Fruit fly (Drosophila melanogaster): ENCODE results near the gene CG17681.
A peak's percentile ranks its signal among the peaks of the same experiment; 100 is the strongest.

The CG17681 gene

DNA sequence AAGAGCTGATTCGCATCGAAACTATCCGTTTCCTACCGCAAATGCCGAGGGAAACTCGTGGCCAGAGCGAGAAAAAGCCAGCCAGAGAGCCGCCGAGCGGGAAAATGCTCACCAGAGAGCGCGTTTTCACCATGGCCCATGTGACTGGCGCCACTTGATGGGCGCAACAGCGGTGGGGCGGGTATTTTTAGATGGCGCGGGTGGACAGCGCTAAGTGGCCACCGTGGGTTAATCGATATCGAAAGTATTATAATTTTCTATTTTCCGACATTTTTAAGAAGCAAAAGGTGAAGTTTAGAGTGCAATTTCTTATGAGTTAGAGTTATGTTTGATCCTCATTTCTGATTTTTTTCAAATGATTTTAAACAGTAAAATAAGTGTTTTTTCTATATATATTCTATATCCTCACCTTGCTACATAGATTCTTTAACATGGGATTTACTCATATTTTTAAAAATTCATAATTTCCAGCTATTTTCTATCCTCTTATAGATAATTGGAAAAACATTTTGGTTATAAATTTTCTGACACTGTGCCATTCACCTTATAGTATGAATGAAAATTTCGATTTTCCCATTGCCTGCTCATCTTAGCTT lies 31.8 kb downstream of the CG17681 start, which contains the start of gene Ptp36E (continued):
- TF ChIP-seq CG9817 (tag; optimal IDR thresholded peaks at IDR 0.05) (peak; percentile 65), CG13775 (GFP tag; optimal IDR thresholded peaks at IDR 0.05) (peak; percentile 74), schlank (tag; optimal IDR thresholded peaks at IDR 0.05) (no peak), MBD-R2 (GFP tag; IDR thresholded peaks at IDR 0.05) (peak; percentile 62; the same call in 1 of the 2 replicates), CG9437 (GFP tag; optimal IDR thresholded peaks at IDR 0.05) (peak; percentile 74), CG8765 (GFP tag; IDR thresholded peaks at IDR 0.05) (peak; percentile 28; the same call in 1 of the 2 replicates), ken (GFP tag; IDR thresholded peaks at IDR 0.05) (no peak), D19A (tag; optimal IDR thresholded peaks at IDR 0.05) (no peak), BtbVII (GFP tag; optimal IDR thresholded peaks at IDR 0.05) (peak; percentile 90), vfl (GFP tag; optimal IDR thresholded peaks at IDR 0.05) (peak; percentile 29), Hsf (GFP tag; optimal IDR thresholded peaks at IDR 0.05) (peak; percentile 75), Xrp1 (GFP tag; IDR thresholded peaks at IDR 0.05) (peak; percentile 84), slbo (GFP tag; IDR thresholded peaks at IDR 0.05) (peak; percentile 80), Ets65A (GFP tag) (no peak), CG6854 (GFP tag; optimal IDR thresholded peaks at IDR 0.05) (peak; percentile 83), vnd (GFP tag; IDR thresholded peaks at IDR 0.05; ENCODE audit: partially characterized antibody) (peak; percentile 44; the same call in 1 of the 3 replicates), Fer3 (tag; optimal IDR thresholded peaks at IDR 0.05) (peak; percentile 87), fru (optimal IDR thresholded peaks at IDR 0.05) (no peak), ase (GFP tag; IDR thresholded peaks at IDR 0.05) (peak; percentile 84; the same call in 2 of the 3 replicates), stwl (tag; optimal IDR thresholded peaks at IDR 0.05) (no peak), crp (GFP tag; optimal IDR thresholded peaks at IDR 0.05) (peak in 1 of 2 experiments; percentile 34), CG10462 (GFP tag; optimal IDR thresholded peaks at IDR 0.05) (peak; percentile 16), ham (GFP tag; IDR thresholded peaks at IDR 0.05) (no peak), CTCF (GFP tag; optimal IDR thresholded peaks at IDR 0.05) (peak; percentile 38), CG32532 (GFP tag; IDR thresholded peaks at IDR 0.05) (peak; percentile 86), Lhr (GFP tag; optimal IDR thresholded peaks at IDR 0.05) (peak; percentile 15), org-1 (GFP tag; optimal IDR thresholded peaks at IDR 0.05) (peak; percentile 79), Trl (optimal IDR thresholded peaks at IDR 0.05) (peak; percentile 64 to 71), Trl (GFP tag; optimal IDR thresholded peaks at IDR 0.05) (peak; percentile 53), YL-1 (GFP tag; optimal IDR thresholded peaks at IDR 0.05) (no peak), CG34376 (GFP tag; optimal IDR thresholded peaks at IDR 0.05) (peak; percentile 62), btn (GFP tag; optimal IDR thresholded peaks at IDR 0.05) (no peak), corto (GFP tag; optimal IDR thresholded peaks at IDR 0.05) (no peak), CG13123 (GFP tag; optimal IDR thresholded peaks at IDR 0.05) (no peak), Oaz (GFP tag; IDR thresholded peaks at IDR 0.05) (peak; percentile 59), Optix (GFP tag; IDR thresholded peaks at IDR 0.05) (no peak), CG12071 (GFP tag; optimal IDR thresholded peaks at IDR 0.05) (peak; percentile 35), nerfin-1 (tag; optimal IDR thresholded peaks at IDR 0.05) (peak; percentile 80), tup (GFP tag; optimal IDR thresholded peaks at IDR 0.05) (no peak), tll (GFP tag; optimal IDR thresholded peaks at IDR 0.05) (no peak), phol (tag; optimal IDR thresholded peaks at IDR 0.05) (peak; percentile 91), CG6272 (GFP tag; IDR thresholded peaks at IDR 0.05) (peak; percentile 54), E2f2 (GFP tag; IDR thresholded peaks at IDR 0.05) (peak; percentile 49; the same call in 1 of the 2 replicates), pnt (GFP tag; optimal IDR thresholded peaks at IDR 0.05) (peak; percentile 38), danr (GFP tag; IDR thresholded peaks at IDR 0.05) (peak; percentile 48; the same call in 1 of the 2 replicates), cas (GFP tag; IDR thresholded peaks at IDR 0.05) (no peak), bab2 (GFP tag; optimal IDR thresholded peaks at IDR 0.05) (peak; percentile 42), Hand (GFP tag; optimal IDR thresholded peaks at IDR 0.05) (peak; percentile 87), CG1647 (GFP tag; optimal IDR thresholded peaks at IDR 0.05) (no peak), CG13287 (GFP tag; IDR thresholded peaks at IDR 0.05; ENCODE audit: partially characterized antibody) (no peak), CG18599 (GFP tag; optimal IDR thresholded peaks at IDR 0.05) (peak; percentile 95)

Data from whole organism, embryonic.